Worm (Caenorhabditis elegans) whole organism, L4/young adult: Measurements from ENCODE around the gene pes-1.

ENCODE experiments used
- W03F9.2 ChIP-seq: fragments of 150-350 bp; optimal IDR thresholded peaks from 2 replicates; lab custom pipeline; 2014; ENCODE audit warnings: missing biosample characterization, missing genetic modification characterization
- dao-5 ChIP-seq: sonication (generic microtip); optimal IDR thresholded peaks from 2 replicates; lab custom pipeline; 2016; ENCODE audit warnings: missing genotype, missing genetic modification characterization, moderate library complexity, missing compliant biosample characterization
- him-1 ChIP-seq: sonication (generic microtip); optimal IDR thresholded peaks from 2 replicates; lab custom pipeline; 2016; ENCODE audit warnings: missing genotype, missing genetic modification reagents, missing genetic modification characterization, missing compliant biosample characterization

DNA sequence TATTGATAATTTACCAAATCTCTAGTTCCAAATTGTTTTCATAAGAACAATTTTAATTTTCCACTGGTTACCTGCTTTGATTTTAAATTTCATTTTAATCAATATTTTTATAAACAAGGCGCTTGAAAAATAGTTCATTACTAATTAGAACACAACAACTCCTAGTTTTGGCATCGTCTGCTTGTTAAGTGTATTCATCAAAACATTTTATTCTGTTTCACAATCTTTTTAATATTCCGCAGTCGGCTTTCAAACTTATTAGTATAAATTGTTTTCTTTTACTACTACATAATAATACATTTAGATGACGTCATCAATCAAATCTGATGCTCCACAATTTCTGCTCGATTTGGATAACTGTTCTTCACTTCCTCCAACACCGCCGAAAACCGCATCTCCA, at the start of gene pes-1:
- TF ChIP-seq him-1 (tag; lab: Kevin White, UChicago) (no peak), dao-5 (tag; lab: Kevin White, UChicago) (no peak), W03F9.2 (no peak)
